Worm (Caenorhabditis elegans): ENCODE measurements around the gene F55A11.8.

- TF ChIP-seq ztf-23 (GFP tag; IDR thresholded peaks at IDR 0.05), result no peak
- TF ChIP-seq klf-2 (GFP tag; conservative IDR thresholded peaks at IDR 0.05), result no peak
- no peak for TF ChIP-seq flt-1 (GFP tag; IDR thresholded peaks at IDR 0.05)
- TF ChIP-seq ztf-29 (GFP tag; IDR thresholded peaks at IDR 0.05), result no peak
- TF ChIP-seq med-1 (GFP tag; optimal IDR thresholded peaks at IDR 0.05; ENCODE audit: insufficient read depth), result no peak
- TF ChIP-seq ref-1 (GFP tag; conservative IDR thresholded peaks at IDR 0.05), result no peak
- TF ChIP-seq tab-1 (GFP tag; IDR thresholded peaks at IDR 0.05), result no peak
- TF ChIP-seq cog-1 (tag; optimal IDR thresholded peaks at IDR 0.05), result no peak
- TF ChIP-seq T22C8.4 (GFP tag; IDR thresholded peaks at IDR 0.05), result no peak
Observed at ce11 chrV:11789474-11789873, 1.5 kb downstream of the F55A11.8 start, which contains the start of gene D2023.1.

Measured in whole organism, midembryonic.